Worm (Caenorhabditis elegans) whole organism, L1 larva: ENCODE results near the gene Y75B8A.32.
"Not testable (repeated sequence)": the region's sequence is repeated elsewhere in the genome, so short reads cannot be mapped to it uniquely, and the experiment has no call there.

Source experiments
- ces-1 ChIP-seq: fragments of 150-350 bp; optimal IDR thresholded peaks from 2 replicates; lab custom pipeline; 2014; ENCODE audit warnings: missing biosample characterization, missing genetic modification reagents, missing genetic modification characterization
- tbx-2 ChIP-seq: sonication (generic microtip); optimal IDR thresholded peaks from 2 replicates; lab custom pipeline; 2016; ENCODE audit warnings: missing genetic modification characterization, missing compliant biosample characterization
- unc-62 ChIP-seq: fragments of 150-350 bp; optimal IDR thresholded peaks from 2 replicates; lab custom pipeline; 2014; ENCODE audit warnings: missing biosample characterization, missing genetic modification reagents, missing genetic modification characterization

- TF ChIP-seq unc-62 (GFP tag; lab: Kevin White, UChicago); tbx-2; ces-1 (GFP tag; lab: Kevin White, UChicago): not testable (repeated sequence)
Measured at ce11 chrIII:12383709-12384108, 25.3 kb upstream of the Y75B8A.32 start, which contains the start of gene Y49E10.4.
